Fruit fly (Drosophila melanogaster) whole organism, embryonic: Measurements from ENCODE around the gene NT1.
A peak's percentile ranks its signal among the peaks of the same experiment; 100 is the strongest.

ENCODE experiments used
- ATbp ChIP-seq: fragments of 200-800 bp; sonication (Bioruptor generic); optimal IDR thresholded peaks from 2 replicates; lab custom pipeline; 2017; ENCODE audit warnings: missing biosample characterization, mild to moderate bottlenecking, missing genetic modification characterization, missing genetic modification reagents
- Aef1 ChIP-seq: fragments of 200-800 bp; sonication (Bioruptor generic); IDR thresholded peaks from 3 replicates; pipeline ENCODE4 v1.3.6; 2022; ENCODE audit warnings: missing biosample characterization, missing genetic modification characterization
- Atf3 ChIP-seq: fragments of 200-800 bp; sonication (Bioruptor generic); optimal IDR thresholded peaks from 3 replicates; lab custom pipeline; 2016; ENCODE audit warnings: missing biosample characterization, missing genetic modification characterization
- Awh ChIP-seq: fragments of 200-800 bp; sonication (Bioruptor generic); IDR thresholded peaks from 2 replicates; pipeline ENCODE4, ENCODE4 v1.3.6; 2022; ENCODE audit warnings: missing biosample characterization, missing genetic modification characterization
- CG10543 ChIP-seq: fragments of 200-800 bp; sonication (Bioruptor generic); optimal IDR thresholded peaks from 3 replicates; lab custom pipeline; 2017; ENCODE audit warnings: missing biosample characterization, mild to moderate bottlenecking, missing genetic modification characterization, moderate library complexity
- CG11456 ChIP-seq: fragments of 200-800 bp; sonication (Bioruptor generic); IDR thresholded peaks from 3 replicates; pipeline ENCODE4 v1.3.6; 2022; ENCODE audit warnings: missing biosample characterization, missing genetic modification characterization
- CG12769 ChIP-seq: fragments of 200-800 bp; sonication (Bioruptor generic); optimal IDR thresholded peaks from 2 replicates; lab custom pipeline; 2019; ENCODE audit warnings: missing biosample characterization, mild to moderate bottlenecking, missing genetic modification characterization, moderate library complexity
- CG15011 ChIP-seq: fragments of 200-800 bp; sonication (Bioruptor generic); optimal IDR thresholded peaks from 3 replicates; lab custom pipeline; 2018; ENCODE audit warnings: missing biosample characterization, mild to moderate bottlenecking, missing genetic modification characterization
- CG15269 ChIP-seq: fragments of 200-800 bp; sonication (Bioruptor generic); optimal IDR thresholded peaks from 2 replicates; lab custom pipeline; 2018; ENCODE audit warnings: missing biosample characterization, mild to moderate bottlenecking, missing genetic modification characterization, moderate library complexity
- CG15479 ChIP-seq: fragments of 200-800 bp; sonication (Bioruptor generic); optimal IDR thresholded peaks from 3 replicates; lab custom pipeline; 2019; ENCODE audit warnings: missing biosample characterization, mild to moderate bottlenecking, missing genetic modification characterization, moderate library complexity
- CG15514 ChIP-seq: fragments of 200-800 bp; sonication (Bioruptor generic); optimal IDR thresholded peaks from 3 replicates; lab custom pipeline; 2017; ENCODE audit warnings: missing biosample characterization, missing genetic modification characterization, mild to moderate bottlenecking, moderate library complexity, missing genetic modification reagents
- CG1647 ChIP-seq: fragments of 200-800 bp; sonication (Bioruptor generic); optimal IDR thresholded peaks from 3 replicates; lab custom pipeline; 2016; ENCODE audit warnings: missing biosample characterization, missing genetic modification characterization
- CG1832 ChIP-seq: fragments of 200-800 bp; sonication (Bioruptor generic); optimal IDR thresholded peaks from 2 replicates; lab custom pipeline; 2017; ENCODE audit warnings: missing biosample characterization, mild to moderate bottlenecking, missing genetic modification characterization, inconsistent platforms
- CG3847 ChIP-seq: fragments of 200-800 bp; sonication (Bioruptor generic); IDR thresholded peaks from 2 replicates; pipeline ENCODE4 v1.3.6; 2022; ENCODE audit warnings: missing biosample characterization, missing genetic modification characterization
- CG4730 ChIP-seq: fragments of 200-800 bp; sonication (Bioruptor generic); IDR thresholded peaks from 2 replicates; pipeline ENCODE4 v1.3.6; 2022; ENCODE audit warnings: missing biosample characterization, missing genetic modification characterization
- CG5953 ChIP-seq: fragments of 200-800 bp; sonication (Bioruptor generic); IDR thresholded peaks from 2 replicates; pipeline ENCODE4 v1.3.6; 2022; ENCODE audit warnings: missing biosample characterization, missing genetic modification characterization
- CG6813 ChIP-seq: fragments of 200-800 bp; sonication (Bioruptor generic); optimal IDR thresholded peaks from 2 replicates; lab custom pipeline; 2017; ENCODE audit warnings: missing biosample characterization, missing genetic modification characterization, mild to moderate bottlenecking, moderate library complexity, missing genetic modification reagents
- CG6854 ChIP-seq: fragments of 200-800 bp; sonication (Bioruptor generic); optimal IDR thresholded peaks from 3 replicates; lab custom pipeline; 2017; ENCODE audit warnings: missing biosample characterization, mild to moderate bottlenecking, missing genetic modification characterization
- CG7357 ChIP-seq: fragments of 200-800 bp; sonication (Bioruptor generic); IDR thresholded peaks from 3 replicates; pipeline ENCODE4 v1.3.6; 2022; ENCODE audit warnings: missing biosample characterization, missing genetic modification characterization
- Dfd ChIP-seq, 2 experiments: fragments of >200 bp; optimal IDR thresholded peaks; 2 replicates each; lab custom pipeline; 2017; ENCODE audit warnings: missing biosample characterization in 2 of 2, missing genetic modification characterization in 2 of 2
- HLH4C ChIP-seq: fragments of 200-800 bp; sonication (Bioruptor generic); IDR thresholded peaks from 3 replicates; pipeline ENCODE4 v1.3.6; 2022; ENCODE audit warnings: missing biosample characterization, missing genetic modification characterization; ENCODE audit not compliant: partially characterized antibody
- HmgZ ChIP-seq: fragments of 200-800 bp; sonication (Bioruptor generic); optimal IDR thresholded peaks from 2 replicates; lab custom pipeline; 2018; ENCODE audit warnings: missing biosample characterization, mild to moderate bottlenecking, missing genetic modification characterization
- Hmx ChIP-seq: fragments of 200-800 bp; sonication (Bioruptor generic); optimal IDR thresholded peaks from 2 replicates; lab custom pipeline; 2016; ENCODE audit warnings: missing biosample characterization, missing genetic modification characterization
- Hr51 ChIP-seq, 2 experiments: fragments of 200-800 bp; sonication (Bioruptor generic); optimal IDR thresholded peaks; 2 replicates in 1 of 2; 3 replicates in 1 of 2; lab custom pipeline; 2016 to 2018; ENCODE audit warnings: missing biosample characterization in 2 of 2, missing genetic modification characterization in 2 of 2, mild to moderate bottlenecking in 1 of 2, moderate library complexity in 1 of 2
- MTF-1 ChIP-seq: fragments of 200-800 bp; sonication (Bioruptor generic); optimal IDR thresholded peaks from 2 replicates; lab custom pipeline; 2018; ENCODE audit warnings: missing biosample characterization, mild to moderate bottlenecking, missing genetic modification characterization, borderline replicate concordance
- Spps ChIP-seq: fragments of 200-800 bp; sonication (Bioruptor generic); optimal IDR thresholded peaks from 2 replicates; lab custom pipeline; 2018; ENCODE audit warnings: missing biosample characterization, mild to moderate bottlenecking, missing genetic modification characterization
- Stat92E ChIP-seq, 3 experiments: fragments of >200 bp in 2 of 3; fragments of 200-800 bp in 1 of 3; sonication (Bioruptor generic) in 1 of 3; optimal IDR thresholded peaks; 2 replicates each; lab custom pipeline; 2017 to 2019; ENCODE audit warnings: missing biosample characterization in 3 of 3, missing genetic modification characterization in 3 of 3, mild to moderate bottlenecking in 1 of 3, moderate library complexity in 1 of 3
- Xbp1 ChIP-seq: fragments of 200-800 bp; sonication (Bioruptor generic); optimal IDR thresholded peaks from 3 replicates; lab custom pipeline; 2016; ENCODE audit warnings: missing biosample characterization, mild to moderate bottlenecking, missing genetic modification characterization
- cad ChIP-seq: fragments of >200 bp; optimal IDR thresholded peaks from 2 replicates; lab custom pipeline; 2017; ENCODE audit warnings: missing biosample characterization, missing genetic modification characterization
- dimm ChIP-seq: fragments of 200-800 bp; sonication (Bioruptor generic); IDR thresholded peaks from 2 replicates; pipeline ENCODE4 v1.3.6; 2022; ENCODE audit warnings: missing biosample characterization, missing genetic modification characterization
- fd3F ChIP-seq: fragments of 200-800 bp; sonication (Bioruptor generic); optimal IDR thresholded peaks from 2 replicates; lab custom pipeline; 2018; ENCODE audit warnings: missing biosample characterization, mild to moderate bottlenecking, missing genetic modification characterization, moderate library complexity
- gsb ChIP-seq: fragments of 200-800 bp; sonication (Bioruptor generic); IDR thresholded peaks from 2 replicates; pipeline ENCODE4 v1.3.6; 2022; ENCODE audit warnings: missing biosample characterization, missing genetic modification characterization
- hb ChIP-seq: fragments of 200-800 bp; sonication (Bioruptor generic); IDR thresholded peaks from 3 replicates; pipeline ENCODE4 v1.3.6; 2022; ENCODE audit warnings: missing biosample characterization, missing genetic modification characterization; ENCODE audit not compliant: partially characterized antibody
- her ChIP-seq: fragments of 200-800 bp; sonication (Bioruptor generic); optimal IDR thresholded peaks from 2 replicates; lab custom pipeline; 2016; ENCODE audit warnings: missing biosample characterization, missing genetic modification characterization
- jumu ChIP-seq: fragments of 200-800 bp; sonication (Bioruptor generic); optimal IDR thresholded peaks from 3 replicates; lab custom pipeline; 2016; ENCODE audit warnings: missing biosample characterization, missing genetic modification characterization
- kni ChIP-seq: fragments of 200-800 bp; sonication (Bioruptor generic); optimal IDR thresholded peaks from 3 replicates; lab custom pipeline; 2017; ENCODE audit warnings: mild to moderate bottlenecking, missing biosample characterization, missing genetic modification reagents, missing genetic modification characterization
- nerfin-1 ChIP-seq: fragments of 200-800 bp; sonication (Bioruptor generic); optimal IDR thresholded peaks from 3 replicates; lab custom pipeline; 2019; ENCODE audit warnings: missing biosample characterization, mild to moderate bottlenecking, missing genetic modification characterization, moderate library complexity
- nom ChIP-seq: fragments of 200-800 bp; sonication (Bioruptor generic); optimal IDR thresholded peaks from 2 replicates; lab custom pipeline; 2017; ENCODE audit warnings: missing biosample characterization, missing genetic modification characterization, mild to moderate bottlenecking, moderate library complexity, missing genetic modification reagents
- oc ChIP-seq: fragments of 200-800 bp; sonication (Bioruptor generic); optimal IDR thresholded peaks from 2 replicates; lab custom pipeline; 2018; ENCODE audit warnings: missing biosample characterization, mild to moderate bottlenecking, missing genetic modification characterization, moderate library complexity
- otp ChIP-seq: fragments of 200-800 bp; sonication (Bioruptor generic); IDR thresholded peaks from 3 replicates; pipeline ENCODE4, ENCODE4 v1.3.6; 2022; ENCODE audit warnings: missing biosample characterization, missing genetic modification characterization
- pum ChIP-seq: fragments of 200-800 bp; sonication (Bioruptor generic); optimal IDR thresholded peaks from 2 replicates; lab custom pipeline; 2016; ENCODE audit warnings: missing biosample characterization, missing genetic modification characterization
- rib ChIP-seq: fragments of 200-800 bp; sonication (Bioruptor generic); IDR thresholded peaks from 2 replicates; pipeline ENCODE4 v1.3.6; 2022; ENCODE audit warnings: missing biosample characterization, missing genetic modification characterization
- run ChIP-seq: fragments of 200-800 bp; sonication (Bioruptor generic); optimal IDR thresholded peaks from 3 replicates; lab custom pipeline; 2018; ENCODE audit warnings: missing biosample characterization, mild to moderate bottlenecking, missing genetic modification characterization
- ssp ChIP-seq: fragments of 200-800 bp; sonication (Bioruptor generic); IDR thresholded peaks from 2 replicates; pipeline ENCODE4 v1.3.6; 2022; ENCODE audit warnings: missing biosample characterization, missing genetic modification characterization
- sug ChIP-seq: fragments of 200-800 bp; optimal IDR thresholded peaks from 2 replicates; lab custom pipeline; 2019; ENCODE audit warnings: missing biosample characterization, mild to moderate bottlenecking, missing genetic modification characterization, moderate library complexity
- vvl ChIP-seq: fragments of 200-800 bp; sonication (Bioruptor generic); IDR thresholded peaks from 2 replicates; pipeline ENCODE4 v1.3.6; 2022; ENCODE audit warnings: missing biosample characterization, missing genetic modification characterization
- wdn ChIP-seq: fragments of 200-800 bp; sonication (Bioruptor generic); IDR thresholded peaks from 2 replicates; pipeline ENCODE4 v1.3.6; 2022; ENCODE audit warnings: missing biosample characterization, missing genetic modification characterization
- z ChIP-seq: fragments of 200-800 bp; sonication (Bioruptor generic); IDR thresholded peaks from 3 replicates; pipeline ENCODE4 v1.3.6; 2022; ENCODE audit warnings: missing biosample characterization, missing genetic modification characterization

The NT1 gene

dm6 chr3L:4543807-4544197, 35.6 kb upstream of the NT1 start (continued):
- TF ChIP-seq CG15479 (GFP tag; lab: Kevin White, UChicago) (peak; percentile 6), CG5953 (0 out of 2 replicates have a peak, but pooled peaks have one; percentile 29), HmgZ (tag; lab: Kevin White, UChicago) (peak; percentile 34), CG3847 (GFP tag; lab: Robert Waterston, UW) (peak; percentile 11; the same call in 1 of the 2 replicates), CG1832 (GFP tag; lab: Kevin White, UChicago) (peak; percentile 32), CG12769 (tag; lab: Kevin White, UChicago) (peak; percentile 16), CG11456 (0 out of 3 replicates have a peak, but pooled peaks have one; percentile 32), CG15514 (peak; percentile 3), vvl (GFP tag; lab: Robert Waterston, UW) (peak; percentile 29; the same call in 1 of the 2 replicates), CG15269 (peak; percentile 1), fd3F (GFP tag; lab: Kevin White, UChicago) (no peak), oc (tag; lab: Kevin White, UChicago) (peak; percentile 13), HLH4C (GFP tag; lab: Robert Waterston, UW) (0 out of 3 replicates have a peak, but pooled peaks have one; percentile 12), her (GFP tag; lab: Kevin White, UChicago) (no peak), CG15011 (GFP tag; lab: Kevin White, UChicago) (no peak), nom (GFP tag; lab: Kevin White, UChicago) (no peak), CG10543 (GFP tag; lab: Kevin White, UChicago) (peak; percentile 15), MTF-1 (GFP tag; lab: Kevin White, UChicago) (no peak), cad (GFP tag; lab: Kevin White, UChicago) (no peak), Aef1 (no peak), wdn (GFP tag; lab: Robert Waterston, UW) (no peak), sug (tag; lab: Kevin White, UChicago) (peak; percentile 72), Hr51 (GFP tag; optimal IDR thresholded peaks at IDR 0.05; lab: Kevin White, UChicago) (no peak), CG4730 (GFP tag; lab: Robert Waterston, UW) (no peak), otp (GFP tag; lab: Robert Waterston, UW) (0 out of 3 replicates have a peak, but pooled peaks have one; percentile 39), CG6854 (GFP tag; lab: Kevin White, UChicago) (no peak), z (peak; percentile 32; the same call in 1 of the 3 replicates)
- TF ChIP-seq, all 482 proteins: peak for 40

- TF ChIP-seq CG1647 (GFP tag; lab: Kevin White, UChicago) (no peak), gsb (GFP tag; lab: Robert Waterston, UW) (no peak), Awh (GFP tag; lab: Robert Waterston, UW) (no peak), rib (no peak), Dfd (GFP tag; optimal IDR thresholded peaks at IDR 0.05; lab: Kevin White, UChicago) (no peak), dimm (GFP tag; lab: Robert Waterston, UW) (peak; percentile 40; the same call in 1 of the 2 replicates), jumu (GFP tag; lab: Kevin White, UChicago) (peak; percentile 32), MTF-1 (GFP tag; lab: Kevin White, UChicago) (no peak), ATbp (GFP tag; lab: Kevin White, UChicago) (no peak), CG7357 (GFP tag; lab: Robert Waterston, UW) (no peak), CG6813 (no peak), pum (GFP tag; lab: Kevin White, UChicago) (peak; percentile 15), HmgZ (tag; lab: Kevin White, UChicago) (no peak), hb (GFP tag; lab: Robert Waterston, UW) (no peak), Atf3 (GFP tag; lab: Kevin White, UChicago) (no peak), kni (GFP tag; lab: Kevin White, UChicago) (no peak), Xbp1 (GFP tag; lab: Kevin White, UChicago) (no peak), run (tag; lab: Kevin White, UChicago) (no peak), Spps (tag; lab: Kevin White, UChicago) (no peak), nerfin-1 (tag; lab: Kevin White, UChicago) (no peak), Stat92E (GFP tag; optimal IDR thresholded peaks at IDR 0.05; lab: Kevin White, UChicago) (no peak), Hmx (no peak), ssp (GFP tag; lab: Robert Waterston, UW) (no peak)
Measured at dm6 chr3L:4543034-4543806, 35.0 kb upstream of the NT1 start.
